In genomic region chr3R:7506314-7506988, dm6 we compare ENCODE assay signal across 1 fruit fly cellular context.
TF ChIP-seq lines count a peak whose summit lies in the region.

No protein-coding gene starts in this region.

TF ChIP-seq in whole organism, embryonic, 481 proteins besides CTCF, POLR2A, EP300 and RAD21 (continued from another document and continues in another):
- TF ChIP-seq Oli (tag; optimal IDR thresholded peaks at IDR 0.05; lab: Kevin White, UChicago), result peak; percentile 76
- no peak for TF ChIP-seq lov (optimal IDR thresholded peaks at IDR 0.05; lab: Kevin White, UChicago)
- no peak for TF ChIP-seq lov (GFP tag; IDR thresholded peaks at IDR 0.05; lab: Robert Waterston, UW)
- peak; percentile 69 for TF ChIP-seq Oaz (GFP tag; IDR thresholded peaks at IDR 0.05; lab: Robert Waterston, UW)
- TF ChIP-seq CG17912 (GFP tag; optimal IDR thresholded peaks at IDR 0.05; lab: Kevin White, UChicago), result no peak
- peak; percentile 69 for TF ChIP-seq E2f1 (GFP tag; IDR thresholded peaks at IDR 0.05; lab: Robert Waterston, UW)
- TF ChIP-seq az2 (GFP tag; optimal IDR thresholded peaks at IDR 0.05; lab: Kevin White, UChicago), result peak; percentile 65
- peak; percentile 83 for TF ChIP-seq CG9609 (GFP tag; optimal IDR thresholded peaks at IDR 0.05; lab: Kevin White, UChicago)
- TF ChIP-seq CG17328 (GFP tag; IDR thresholded peaks at IDR 0.05; lab: Robert Waterston, UW), result peak; percentile 69; the same call in 1 of the 2 replicates
- TF ChIP-seq H2.0 (GFP tag; IDR thresholded peaks at IDR 0.05; lab: Robert Waterston, UW), result peak; percentile 63
- peak; percentile 57 for TF ChIP-seq en (GFP tag; optimal IDR thresholded peaks at IDR 0.05; lab: Kevin White, UChicago)
- peak; percentile 36; the same call in 1 of the 2 replicates for TF ChIP-seq ham (GFP tag; IDR thresholded peaks at IDR 0.05; lab: Robert Waterston, UW)
- no peak for TF ChIP-seq CG1024 (GFP tag; IDR thresholded peaks at IDR 0.05; lab: Robert Waterston, UW)
- TF ChIP-seq ftz-f1 (GFP tag; optimal IDR thresholded peaks at IDR 0.05; lab: Kevin White, UChicago), result peak; percentile 88
- peak; percentile 66 for TF ChIP-seq sima (GFP tag; optimal IDR thresholded peaks at IDR 0.05; lab: Kevin White, UChicago)
- no peak for TF ChIP-seq CG17829 (tag; optimal IDR thresholded peaks at IDR 0.05; lab: Kevin White, UChicago)
- TF ChIP-seq CG14965 (GFP tag; optimal IDR thresholded peaks at IDR 0.05; lab: Kevin White, UChicago; ENCODE audit: borderline replicate concordance), result peak; percentile 14
- TF ChIP-seq CG2116 (GFP tag; optimal IDR thresholded peaks at IDR 0.05; lab: Kevin White, UChicago), result peak; percentile 36
- peak; percentile 48; the same call in 1 of the 3 replicates for TF ChIP-seq ci (GFP tag; IDR thresholded peaks at IDR 0.05; lab: Robert Waterston, UW)
- peak; percentile 89 for TF ChIP-seq HHEX (GFP tag; optimal IDR thresholded peaks at IDR 0.05; lab: Kevin White, UChicago)
- peak; percentile 80 for TF ChIP-seq Myb (GFP tag; optimal IDR thresholded peaks at IDR 0.05; lab: Kevin White, UChicago)
- peak; percentile 76 for TF ChIP-seq jumu (GFP tag; optimal IDR thresholded peaks at IDR 0.05; lab: Kevin White, UChicago)
- peak; percentile 64 for TF ChIP-seq CG9876 (GFP tag; optimal IDR thresholded peaks at IDR 0.05; lab: Kevin White, UChicago)
- TF ChIP-seq Asciz (GFP tag; optimal IDR thresholded peaks at IDR 0.05; lab: Kevin White, UChicago), result peak; percentile 19
- TF ChIP-seq btn (GFP tag; optimal IDR thresholded peaks at IDR 0.05; lab: Kevin White, UChicago), result no peak
- peak; percentile 78 for TF ChIP-seq NK7.1 (GFP tag; optimal IDR thresholded peaks at IDR 0.05; lab: Kevin White, UChicago)
- peak; percentile 93 for TF ChIP-seq CG3281 (GFP tag; optimal IDR thresholded peaks at IDR 0.05; lab: Kevin White, UChicago)
- peak; percentile 67; the same call in 2 of the 4 replicates for TF ChIP-seq Gug (GFP tag; IDR thresholded peaks at IDR 0.05; lab: Robert Waterston, UW)
- peak; percentile 21; the same call in 1 of the 3 replicates for TF ChIP-seq CG11093 (GFP tag; IDR thresholded peaks at IDR 0.05; lab: Robert Waterston, UW)
- TF ChIP-seq Sin3A (optimal IDR thresholded peaks at IDR 0.05; lab: Kevin White, UChicago), result no peak
- TF ChIP-seq CG8359 (GFP tag; optimal IDR thresholded peaks at IDR 0.05; lab: Kevin White, UChicago; ENCODE audit: borderline replicate concordance), result no peak
- peak; percentile 56 for TF ChIP-seq stc (GFP tag; IDR thresholded peaks at IDR 0.05; lab: Robert Waterston, UW)
- TF ChIP-seq CG8478 (optimal IDR thresholded peaks at IDR 0.05; lab: Kevin White, UChicago), result no peak
- peak; percentile 83 to 89 for TF ChIP-seq dpn (GFP tag; optimal IDR thresholded peaks at IDR 0.05; lab: Kevin White, UChicago)
- peak; percentile 66 for TF ChIP-seq CG1602 (GFP tag; optimal IDR thresholded peaks at IDR 0.05; lab: Kevin White, UChicago)
- peak; percentile 81 for TF ChIP-seq CrebB (tag; optimal IDR thresholded peaks at IDR 0.05; lab: Kevin White, UChicago)
- TF ChIP-seq Neu2 (GFP tag; optimal IDR thresholded peaks at IDR 0.05; lab: Kevin White, UChicago; ENCODE audit: borderline replicate concordance), result no peak
- peak; percentile 59 for TF ChIP-seq abd-A (tag; optimal IDR thresholded peaks at IDR 0.05; lab: Kevin White, UChicago)
- TF ChIP-seq HLHmδ (GFP tag; optimal IDR thresholded peaks at IDR 0.05; lab: Kevin White, UChicago), result no peak
- peak; percentile 79 for TF ChIP-seq CG1233 (GFP tag; optimal IDR thresholded peaks at IDR 0.05; lab: Kevin White, UChicago)
- peak; percentile 76; the same call in 1 of the 2 replicates for TF ChIP-seq CG11085 (GFP tag; IDR thresholded peaks at IDR 0.05; lab: Robert Waterston, UW)
- TF ChIP-seq CG31365 (tag; optimal IDR thresholded peaks at IDR 0.05; lab: Kevin White, UChicago), result peak; percentile 40
- TF ChIP-seq shn (GFP tag; optimal IDR thresholded peaks at IDR 0.05; lab: Kevin White, UChicago), result peak; percentile 79
- TF ChIP-seq Ets65A (GFP tag; lab: Kevin White, UChicago), result peak; percentile 98
- no peak for TF ChIP-seq Awh (GFP tag; IDR thresholded peaks at IDR 0.05; lab: Robert Waterston, UW)
- no peak for TF ChIP-seq CG7963 (GFP tag; IDR thresholded peaks at IDR 0.05; lab: Robert Waterston, UW; ENCODE audit: partially characterized antibody)
- peak; percentile 95 for TF ChIP-seq Hmr (GFP tag; optimal IDR thresholded peaks at IDR 0.05; lab: Kevin White, UChicago)
- TF ChIP-seq CG32532 (GFP tag; IDR thresholded peaks at IDR 0.05; lab: Robert Waterston, UW), result peak; percentile 94
- peak; percentile 98 for TF ChIP-seq CG2120 (GFP tag; optimal IDR thresholded peaks at IDR 0.05; lab: Kevin White, UChicago)
- no peak for TF ChIP-seq inv (GFP tag; IDR thresholded peaks at IDR 0.05; lab: Robert Waterston, UW; ENCODE audit: partially characterized antibody)
- TF ChIP-seq Lhr (GFP tag; optimal IDR thresholded peaks at IDR 0.05; lab: Kevin White, UChicago), result no peak
- TF ChIP-seq CG43689 (GFP tag; IDR thresholded peaks at IDR 0.05; lab: Robert Waterston, UW), result peak; percentile 66
- TF ChIP-seq CG8924 (tag; optimal IDR thresholded peaks at IDR 0.05; lab: Kevin White, UChicago), result peak; percentile 79
- TF ChIP-seq CG14710 (tag; optimal IDR thresholded peaks at IDR 0.05; lab: Kevin White, UChicago), result no peak
- peak; percentile 90 for TF ChIP-seq CG2678 (tag; optimal IDR thresholded peaks at IDR 0.05; lab: Kevin White, UChicago)
- peak; percentile 59 for TF ChIP-seq disco-r (GFP tag; optimal IDR thresholded peaks at IDR 0.05; lab: Kevin White, UChicago)
- no peak for TF ChIP-seq yki (optimal IDR thresholded peaks at IDR 0.05; lab: Kevin White, UChicago)
- peak; percentile 57 for TF ChIP-seq CG6689 (GFP tag; IDR thresholded peaks at IDR 0.05; lab: Robert Waterston, UW)
- TF ChIP-seq fru (optimal IDR thresholded peaks at IDR 0.05; lab: Kevin White, UChicago), result no peak
- peak; percentile 71 for TF ChIP-seq gsb (GFP tag; IDR thresholded peaks at IDR 0.05; lab: Robert Waterston, UW)
- peak; percentile 38; the same call in 1 of the 2 replicates for TF ChIP-seq CG31441 (GFP tag; IDR thresholded peaks at IDR 0.05; lab: Robert Waterston, UW)
- peak; percentile 86 for TF ChIP-seq row (GFP tag; IDR thresholded peaks at IDR 0.05; lab: Robert Waterston, UW)
- TF ChIP-seq Stat92E (GFP tag; optimal IDR thresholded peaks at IDR 0.05; lab: Kevin White, UChicago), result no peak
- no peak for TF ChIP-seq usp (GFP tag; optimal IDR thresholded peaks at IDR 0.05; lab: Kevin White, UChicago)
- TF ChIP-seq CG7271 (tag; optimal IDR thresholded peaks at IDR 0.05; lab: Kevin White, UChicago), result no peak
- peak; percentile 49 for TF ChIP-seq CG5245 (GFP tag; optimal IDR thresholded peaks at IDR 0.05; lab: Kevin White, UChicago)
- TF ChIP-seq Six4 (GFP tag; optimal IDR thresholded peaks at IDR 0.05; lab: Kevin White, UChicago), result peak; percentile 11
- TF ChIP-seq CG7372 (GFP tag; IDR thresholded peaks at IDR 0.05; lab: Robert Waterston, UW), result peak; percentile 78
- TF ChIP-seq seq (GFP tag; IDR thresholded peaks at IDR 0.05; lab: Robert Waterston, UW), result peak; percentile 80
- TF ChIP-seq scrt (GFP tag; optimal IDR thresholded peaks at IDR 0.05; lab: Kevin White, UChicago), result peak; percentile 85
- peak; percentile 80 for TF ChIP-seq tx (GFP tag; optimal IDR thresholded peaks at IDR 0.05; lab: Kevin White, UChicago)
- peak; percentile 95 for TF ChIP-seq lab (GFP tag; optimal IDR thresholded peaks at IDR 0.05; lab: Kevin White, UChicago)
- TF ChIP-seq CG7928 (GFP tag; optimal IDR thresholded peaks at IDR 0.05; lab: Kevin White, UChicago), result peak; percentile 65
- TF ChIP-seq ems (GFP tag; optimal IDR thresholded peaks at IDR 0.05; lab: Kevin White, UChicago), result peak; percentile 87
- peak; percentile 55 for TF ChIP-seq odd (GFP tag; optimal IDR thresholded peaks at IDR 0.05; lab: Kevin White, UChicago)
- TF ChIP-seq Dref (GFP tag; IDR thresholded peaks at IDR 0.05; lab: Robert Waterston, UW), result peak; percentile 30; the same call in 1 of the 2 replicates
- TF ChIP-seq CG16813 (GFP tag; IDR thresholded peaks at IDR 0.05; lab: Robert Waterston, UW; ENCODE audit: partially characterized antibody), result no peak
- peak; percentile 55 for TF ChIP-seq CG3995 (GFP tag; optimal IDR thresholded peaks at IDR 0.05; lab: Kevin White, UChicago)
- no peak; the same call in 1 of the 3 replicates for TF ChIP-seq ase (GFP tag; IDR thresholded peaks at IDR 0.05; lab: Robert Waterston, UW)
- peak; percentile 85 for TF ChIP-seq CG30403 (GFP tag; optimal IDR thresholded peaks at IDR 0.05; lab: Kevin White, UChicago)
- TF ChIP-seq CG8089 (GFP tag; optimal IDR thresholded peaks at IDR 0.05; lab: Kevin White, UChicago), result peak; percentile 55
- TF ChIP-seq Dll (GFP tag; IDR thresholded peaks at IDR 0.05; lab: Robert Waterston, UW; ENCODE audit: partially characterized antibody), result no peak
- no peak for TF ChIP-seq CG2202 (tag; optimal IDR thresholded peaks at IDR 0.05; lab: Kevin White, UChicago)
- TF ChIP-seq CG9932 (GFP tag; IDR thresholded peaks at IDR 0.05; lab: Robert Waterston, UW), result peak; percentile 92
- no peak for TF ChIP-seq jigr1 (GFP tag; IDR thresholded peaks at IDR 0.05; lab: Robert Waterston, UW)
- peak; percentile 95 for TF ChIP-seq Dbx (GFP tag; IDR thresholded peaks at IDR 0.05; lab: Robert Waterston, UW)
- TF ChIP-seq nerfin-2 (GFP tag; IDR thresholded peaks at IDR 0.05; lab: Robert Waterston, UW; ENCODE audit: partially characterized antibody), result no peak
- peak; percentile 69; the same call in 2 of the 3 replicates for TF ChIP-seq so (GFP tag; IDR thresholded peaks at IDR 0.05; lab: Robert Waterston, UW)
- TF ChIP-seq nerfin-1 (tag; optimal IDR thresholded peaks at IDR 0.05; lab: Kevin White, UChicago), result no peak
- no peak for TF ChIP-seq Kr (GFP tag; optimal IDR thresholded peaks at IDR 0.05; lab: Kevin White, UChicago)
- TF ChIP-seq CG1603 (tag; optimal IDR thresholded peaks at IDR 0.05; lab: Kevin White, UChicago), result peak; percentile 62
- TF ChIP-seq CG31388 (GFP tag; optimal IDR thresholded peaks at IDR 0.05; lab: Kevin White, UChicago), result no peak
- TF ChIP-seq CG18599 (GFP tag; optimal IDR thresholded peaks at IDR 0.05; lab: Kevin White, UChicago), result peak; percentile 95
- peak in 1 of 2 experiments; percentile 26 for TF ChIP-seq Eip74EF (GFP tag; optimal IDR thresholded peaks at IDR 0.05; lab: Kevin White, UChicago)
- TF ChIP-seq chinmo (GFP tag; IDR thresholded peaks at IDR 0.05; lab: Robert Waterston, UW; ENCODE audit: partially characterized antibody), result peak; percentile 82; the same call in 2 of the 4 replicates
- peak; percentile 91 for TF ChIP-seq pho (GFP tag; optimal IDR thresholded peaks at IDR 0.05; lab: Kevin White, UChicago)
- no peak for TF ChIP-seq CG7745 (tag; optimal IDR thresholded peaks at IDR 0.05; lab: Kevin White, UChicago)
- TF ChIP-seq prd (optimal IDR thresholded peaks at IDR 0.05; lab: Kevin White, UChicago), result no peak
- TF ChIP-seq prd (GFP tag; IDR thresholded peaks at IDR 0.05; lab: Robert Waterston, UW), result peak; percentile 84
- TF ChIP-seq CG18764 (GFP tag; optimal IDR thresholded peaks at IDR 0.05; lab: Kevin White, UChicago), result peak; percentile 16
- TF ChIP-seq pnt (GFP tag; optimal IDR thresholded peaks at IDR 0.05; lab: Kevin White, UChicago), result peak; percentile 74
- peak; percentile 79 for TF ChIP-seq tup (GFP tag; optimal IDR thresholded peaks at IDR 0.05; lab: Kevin White, UChicago)
- no peak for TF ChIP-seq dmrt11E (tag; optimal IDR thresholded peaks at IDR 0.05; lab: Kevin White, UChicago)
- TF ChIP-seq cwo (GFP tag; optimal IDR thresholded peaks at IDR 0.05; lab: Kevin White, UChicago), result peak; percentile 98
- peak; percentile 76 for TF ChIP-seq CG12391 (tag; optimal IDR thresholded peaks at IDR 0.05; lab: Kevin White, UChicago)
- no peak for TF ChIP-seq chm (GFP tag; IDR thresholded peaks at IDR 0.05; lab: Robert Waterston, UW)
- peak; percentile 78 for TF ChIP-seq repo (GFP tag; optimal IDR thresholded peaks at IDR 0.05; lab: Kevin White, UChicago)
- peak; percentile 29 for TF ChIP-seq B-H2 (GFP tag; optimal IDR thresholded peaks at IDR 0.05; lab: Kevin White, UChicago)
- TF ChIP-seq D19B (GFP tag; optimal IDR thresholded peaks at IDR 0.05; lab: Kevin White, UChicago), result peak; percentile 78
- TF ChIP-seq ac (GFP tag; optimal IDR thresholded peaks at IDR 0.05; lab: Kevin White, UChicago), result no peak
- TF ChIP-seq CG4617 (GFP tag; optimal IDR thresholded peaks at IDR 0.05; lab: Kevin White, UChicago; ENCODE audit: borderline replicate concordance), result peak; percentile 32
- TF ChIP-seq CG8290 (GFP tag; optimal IDR thresholded peaks at IDR 0.05; lab: Kevin White, UChicago), result no peak
- peak in 1 of 2 experiments; percentile 95 for TF ChIP-seq CG8290 (tag; optimal IDR thresholded peaks at IDR 0.05; lab: Kevin White, UChicago)
- TF ChIP-seq BEAF-32 (GFP tag; optimal IDR thresholded peaks at IDR 0.05; lab: Kevin White, UChicago), result no peak
- peak; percentile 30 for TF ChIP-seq NC2α (GFP tag; optimal IDR thresholded peaks at IDR 0.05; lab: Kevin White, UChicago)
- peak; percentile 94 for TF ChIP-seq ERR (GFP tag; optimal IDR thresholded peaks at IDR 0.05; lab: Kevin White, UChicago)
- peak; percentile 64; the same call in 1 of the 3 replicates for TF ChIP-seq CG3726 (GFP tag; IDR thresholded peaks at IDR 0.05; lab: Robert Waterston, UW)
- peak; percentile 36; the same call in 1 of the 2 replicates for TF ChIP-seq peb (GFP tag; IDR thresholded peaks at IDR 0.05; lab: Robert Waterston, UW)
- TF ChIP-seq NC2β (GFP tag; optimal IDR thresholded peaks at IDR 0.05; lab: Kevin White, UChicago), result peak; percentile 34
- no peak for TF ChIP-seq CG10979 (tag; optimal IDR thresholded peaks at IDR 0.05; lab: Kevin White, UChicago)
- no peak for TF ChIP-seq kah (GFP tag; optimal IDR thresholded peaks at IDR 0.05; lab: Kevin White, UChicago)
- TF ChIP-seq zf30C (GFP tag; optimal IDR thresholded peaks at IDR 0.05; lab: Kevin White, UChicago), result no peak
- peak; percentile 74 for TF ChIP-seq Xbp1 (GFP tag; optimal IDR thresholded peaks at IDR 0.05; lab: Kevin White, UChicago)
- peak; percentile 74 for TF ChIP-seq CG18011 (GFP tag; optimal IDR thresholded peaks at IDR 0.05; lab: Kevin White, UChicago)
- TF ChIP-seq al (GFP tag; IDR thresholded peaks at IDR 0.05; lab: Robert Waterston, UW), result peak; percentile 93
- peak; percentile 83 for TF ChIP-seq CG4854 (GFP tag; optimal IDR thresholded peaks at IDR 0.05; lab: Kevin White, UChicago)
- peak; percentile 70 for TF ChIP-seq Bdp1 (GFP tag; optimal IDR thresholded peaks at IDR 0.05; lab: Kevin White, UChicago)
- TF ChIP-seq lmd (GFP tag; IDR thresholded peaks at IDR 0.05; lab: Robert Waterston, UW), result peak; percentile 91
- peak; percentile 90 for TF ChIP-seq dysf (GFP tag; IDR thresholded peaks at IDR 0.05; lab: Robert Waterston, UW)
- peak; percentile 55 for TF ChIP-seq Sox102F (GFP tag; optimal IDR thresholded peaks at IDR 0.05; lab: Kevin White, UChicago)
- peak; percentile 88 for TF ChIP-seq Fer1 (GFP tag; optimal IDR thresholded peaks at IDR 0.05; lab: Kevin White, UChicago)
